Worm (Caenorhabditis elegans) whole organism, early embryonic: Measurements from ENCODE around the gene F13E9.11.

ENCODE experiments used
- ama-1 ChIP-seq: fragments of 150-350 bp; optimal IDR thresholded peaks from 2 replicates; lab custom pipeline; 2014
- ets-7 ChIP-seq: sonication (generic microtip); optimal IDR thresholded peaks from 2 replicates; lab custom pipeline; 2016; ENCODE audit warnings: missing genotype, missing genetic modification characterization, missing compliant biosample characterization
- flt-1 ChIP-seq: fragments of 200-800 bp; sonication (Bioruptor generic); IDR thresholded peaks from 2 replicates; pipeline ENCODE4 v1.3.6; 2022; ENCODE audit warnings: missing genetic modification characterization, missing compliant biosample characterization
- hnd-1 ChIP-seq: sonication (generic microtip); optimal IDR thresholded peaks from 2 replicates; lab custom pipeline; 2016; ENCODE audit warnings: missing genetic modification characterization, missing compliant biosample characterization
- pes-1 ChIP-seq: fragments of 200-800 bp; sonication (Bioruptor generic); IDR thresholded peaks from 2 replicates; pipeline ENCODE4 v1.3.6; 2022; ENCODE audit warnings: missing genetic modification reagents, missing genetic modification characterization, missing compliant biosample characterization

ce11 chrIV:10900083-10900482 lies 31.1 kb upstream of the F13E9.11 start, which contains the start of gene srlf-30:
- TF ChIP-seq ets-7 (no peak), hnd-1 (tag; lab: Kevin White, UChicago) (no peak), flt-1 (GFP tag; lab: Robert Waterston, UW) (no peak), ama-1 (lab: Kevin White, UChicago) (no peak), pes-1 (GFP tag; lab: Robert Waterston, UW) (no peak)
